Worm (Caenorhabditis elegans): ENCODE measurements around the gene K12H6.5.

The K12H6.5 gene

ce11 chrII:2805566-2805965, 20.4 kb downstream of the K12H6.5 start:
- TF ChIP-seq hmg-4 (GFP tag; optimal IDR thresholded peaks at IDR 0.05), result no peak

- TF ChIP-seq tbx-11 (GFP tag; IDR thresholded peaks at IDR 0.05), result no peak
- no peak for TF ChIP-seq pes-1 (GFP tag; IDR thresholded peaks at IDR 0.05)
- TF ChIP-seq flt-1 (GFP tag; IDR thresholded peaks at IDR 0.05), result no peak
- TF ChIP-seq tra-4 (tag; optimal IDR thresholded peaks at IDR 0.05), result no peak
- no peak for TF ChIP-seq hmbx-1 (tag; optimal IDR thresholded peaks at IDR 0.05)
- TF ChIP-seq scrt-1 (GFP tag; IDR thresholded peaks at IDR 0.05), result no peak
Measured at ce11 chrII:2804949-2805348, 21.0 kb downstream of the K12H6.5 start.

ce11 chrII:2804245-2804644, 21.7 kb downstream of the K12H6.5 start:
- TF ChIP-seq B0310.2 (tag; optimal IDR thresholded peaks at IDR 0.05) (no peak), ceh-36 (tag; optimal IDR thresholded peaks at IDR 0.05) (no peak), pes-1 (GFP tag; IDR thresholded peaks at IDR 0.05) (no peak), ets-7 (tag; optimal IDR thresholded peaks at IDR 0.05) (no peak), hmbx-1 (tag; optimal IDR thresholded peaks at IDR 0.05) (no peak), hmg-4 (GFP tag; optimal IDR thresholded peaks at IDR 0.05) (no peak), tbx-37 (GFP tag; conservative IDR thresholded peaks at IDR 0.05) (no peak), F13C5.2 (tag; optimal IDR thresholded peaks at IDR 0.05) (no peak), ceh-13 (GFP tag; optimal IDR thresholded peaks at IDR 0.05) (no peak), tra-4 (tag; optimal IDR thresholded peaks at IDR 0.05) (no peak), tbx-11 (GFP tag; IDR thresholded peaks at IDR 0.05) (no peak), hnd-1 (tag; optimal IDR thresholded peaks at IDR 0.05) (no peak), ama-1 (optimal IDR thresholded peaks at IDR 0.05) (no peak), scrt-1 (GFP tag; IDR thresholded peaks at IDR 0.05) (no peak)

DNA sequence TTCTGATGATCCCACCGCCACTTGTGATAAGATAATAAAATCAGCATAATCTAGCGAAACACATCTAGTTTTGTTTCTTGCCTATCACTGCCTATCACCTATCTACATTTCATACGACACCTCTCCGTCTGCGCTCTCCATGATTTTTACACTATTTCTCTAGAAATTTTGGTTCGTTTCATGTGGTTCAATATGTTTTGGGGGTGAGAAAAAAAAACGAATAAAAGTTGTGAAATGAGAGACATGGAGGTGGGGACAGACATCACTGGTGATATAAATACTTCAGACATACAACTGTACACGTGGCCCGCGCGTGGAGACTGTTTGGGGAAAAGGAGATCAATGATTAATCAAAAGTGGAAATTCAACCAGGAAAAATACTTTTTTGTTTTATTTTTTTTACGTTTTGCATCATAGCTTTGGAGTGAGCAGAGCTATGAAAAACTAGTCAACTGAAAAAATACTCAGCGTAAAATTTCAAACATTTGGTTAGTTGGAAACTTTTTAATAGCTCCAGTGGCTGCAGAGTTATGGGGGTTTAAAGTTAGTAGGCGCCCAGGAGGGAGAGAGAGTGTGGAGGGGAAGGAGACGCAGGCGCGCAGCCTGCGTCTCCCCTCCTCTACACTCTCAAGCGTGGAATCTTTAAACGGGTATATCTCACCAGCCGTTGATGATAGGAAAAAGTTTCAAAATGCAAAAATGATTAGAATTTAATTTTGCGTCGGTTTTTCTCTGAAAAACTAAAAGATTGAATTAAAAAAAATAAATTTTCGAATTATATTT, 23.0 kb downstream of the K12H6.5 start:
- no peak for TF ChIP-seq pes-1 (GFP tag; IDR thresholded peaks at IDR 0.05)
- TF ChIP-seq F13C5.2 (tag; optimal IDR thresholded peaks at IDR 0.05), result no peak
- no peak for TF ChIP-seq tra-4 (tag; optimal IDR thresholded peaks at IDR 0.05)
- TF ChIP-seq tbx-37 (GFP tag; conservative IDR thresholded peaks at IDR 0.05), result no peak
- no peak for TF ChIP-seq hmg-4 (GFP tag; optimal IDR thresholded peaks at IDR 0.05)
- no peak for TF ChIP-seq aly-1 (tag; optimal IDR thresholded peaks at IDR 0.05)
- TF ChIP-seq scrt-1 (GFP tag; IDR thresholded peaks at IDR 0.05), result no peak
- no peak for TF ChIP-seq ets-7 (tag; optimal IDR thresholded peaks at IDR 0.05)
- TF ChIP-seq hnd-1 (tag; optimal IDR thresholded peaks at IDR 0.05), result no peak
- TF ChIP-seq ama-1 (optimal IDR thresholded peaks at IDR 0.05), result no peak
- TF ChIP-seq B0310.2 (tag; optimal IDR thresholded peaks at IDR 0.05), result no peak
- no peak for TF ChIP-seq hmbx-1 (tag; optimal IDR thresholded peaks at IDR 0.05)
- no peak for TF ChIP-seq flt-1 (GFP tag; IDR thresholded peaks at IDR 0.05)
- no peak for TF ChIP-seq ceh-13 (GFP tag; optimal IDR thresholded peaks at IDR 0.05)
- no peak for TF ChIP-seq ceh-36 (tag; optimal IDR thresholded peaks at IDR 0.05)
- TF ChIP-seq sea-1 (GFP tag; conservative IDR thresholded peaks at IDR 0.05), result no peak
- TF ChIP-seq tbx-11 (GFP tag; IDR thresholded peaks at IDR 0.05), result no peak

DNA sequence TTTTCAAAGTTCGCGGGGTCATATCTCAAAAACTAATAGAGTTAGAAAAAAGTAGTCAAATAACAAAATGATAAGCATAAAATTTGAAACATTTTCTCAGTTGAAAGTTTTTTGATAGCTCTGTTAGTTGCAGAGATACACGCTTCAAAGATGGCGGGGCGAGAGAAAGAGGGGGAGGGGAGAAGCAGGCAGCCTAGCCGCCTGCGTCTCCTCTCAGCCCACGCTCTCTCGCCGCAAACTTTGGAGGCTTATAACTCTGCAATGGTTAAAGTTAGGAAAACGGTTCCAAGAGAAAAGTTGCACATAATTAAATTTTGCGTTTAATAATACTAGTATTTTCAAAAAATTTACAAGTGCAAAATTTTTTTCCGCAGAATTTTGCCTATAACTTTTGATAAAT, 24.2 kb downstream of the K12H6.5 start:
- TF ChIP-seq ama-1 (optimal IDR thresholded peaks at IDR 0.05) (no peak), B0310.2 (tag; optimal IDR thresholded peaks at IDR 0.05) (no peak), hnd-1 (tag; optimal IDR thresholded peaks at IDR 0.05) (no peak), ceh-13 (GFP tag; optimal IDR thresholded peaks at IDR 0.05) (no peak), tra-4 (tag; optimal IDR thresholded peaks at IDR 0.05) (no peak), flt-1 (GFP tag; IDR thresholded peaks at IDR 0.05) (no peak), tbx-37 (GFP tag; conservative IDR thresholded peaks at IDR 0.05) (no peak), tbx-11 (GFP tag; IDR thresholded peaks at IDR 0.05) (no peak)

- TF ChIP-seq hnd-1 (tag; optimal IDR thresholded peaks at IDR 0.05) (no peak), pes-1 (GFP tag; IDR thresholded peaks at IDR 0.05) (no peak), ceh-13 (GFP tag; optimal IDR thresholded peaks at IDR 0.05) (no peak), tbx-11 (GFP tag; IDR thresholded peaks at IDR 0.05) (no peak), sea-1 (GFP tag; conservative IDR thresholded peaks at IDR 0.05) (no peak), F13C5.2 (tag; optimal IDR thresholded peaks at IDR 0.05) (no peak), aly-1 (tag; optimal IDR thresholded peaks at IDR 0.05) (no peak), hmg-4 (GFP tag; optimal IDR thresholded peaks at IDR 0.05) (no peak), scrt-1 (GFP tag; IDR thresholded peaks at IDR 0.05) (no peak), ceh-36 (tag; optimal IDR thresholded peaks at IDR 0.05) (no peak), B0310.2 (tag; optimal IDR thresholded peaks at IDR 0.05) (no peak), tra-4 (tag; optimal IDR thresholded peaks at IDR 0.05) (no peak), ets-7 (tag; optimal IDR thresholded peaks at IDR 0.05) (no peak)
Measured at ce11 chrII:2800550-2801233, 25.3 kb downstream of the K12H6.5 start, which contains the start of gene nhr-119. Gene nhr-119, minus strand, starts transcription at chrII:2800600.

ce11 chrII:2797951-2798350, 28.0 kb downstream of the K12H6.5 start:
- no peak for TF ChIP-seq aly-1 (tag; optimal IDR thresholded peaks at IDR 0.05)

- TF ChIP-seq ets-7 (tag; optimal IDR thresholded peaks at IDR 0.05), result no peak
- no peak for TF ChIP-seq tbx-11 (GFP tag; IDR thresholded peaks at IDR 0.05)
- TF ChIP-seq B0310.2 (tag; optimal IDR thresholded peaks at IDR 0.05), result no peak
- TF ChIP-seq scrt-1 (GFP tag; IDR thresholded peaks at IDR 0.05), result no peak
- TF ChIP-seq tra-4 (tag; optimal IDR thresholded peaks at IDR 0.05), result no peak
- no peak for TF ChIP-seq sea-1 (GFP tag; conservative IDR thresholded peaks at IDR 0.05)
- TF ChIP-seq hmbx-1 (tag; optimal IDR thresholded peaks at IDR 0.05), result no peak
- TF ChIP-seq flt-1 (GFP tag; IDR thresholded peaks at IDR 0.05), result no peak
- no peak for TF ChIP-seq pes-1 (GFP tag; IDR thresholded peaks at IDR 0.05)
- TF ChIP-seq ama-1 (optimal IDR thresholded peaks at IDR 0.05), result no peak
- no peak for TF ChIP-seq F13C5.2 (tag; optimal IDR thresholded peaks at IDR 0.05)
- TF ChIP-seq tbx-37 (GFP tag; conservative IDR thresholded peaks at IDR 0.05), result no peak
- TF ChIP-seq hmg-4 (GFP tag; optimal IDR thresholded peaks at IDR 0.05), result no peak
- no peak for TF ChIP-seq aly-1 (tag; optimal IDR thresholded peaks at IDR 0.05)
Measured at ce11 chrII:2796431-2796830, 29.5 kb downstream of the K12H6.5 start.
